Fruit fly (Drosophila melanogaster) whole organism, embryonic: Measurements from ENCODE around the gene CG13247.

Experiments used
- Atf-2 ChIP-seq: fragments of 200-800 bp; sonication (Bioruptor generic); optimal IDR thresholded peaks from 2 replicates; lab custom pipeline; 2016; ENCODE audit warnings: missing biosample characterization, missing genetic modification characterization
- CG10274 ChIP-seq: fragments of 200-800 bp; sonication (Bioruptor generic); optimal IDR thresholded peaks from 3 replicates; lab custom pipeline; 2017; ENCODE audit warnings: missing biosample characterization, mild to moderate bottlenecking, missing genetic modification characterization
- CG10321 ChIP-seq: fragments of 200-800 bp; sonication (Bioruptor generic); IDR thresholded peaks from 2 replicates; pipeline ENCODE4 v1.3.6; 2022; ENCODE audit warnings: missing biosample characterization, missing genetic modification characterization
- CG11456 ChIP-seq: fragments of 200-800 bp; sonication (Bioruptor generic); IDR thresholded peaks from 3 replicates; pipeline ENCODE4 v1.3.6; 2022; ENCODE audit warnings: missing biosample characterization, missing genetic modification characterization
- CG11695 ChIP-seq: fragments of 200-800 bp; sonication (Bioruptor generic); IDR thresholded peaks from 3 replicates; pipeline ENCODE4 v1.3.6; 2022; ENCODE audit warnings: missing biosample characterization, missing genetic modification characterization
- CG12155 ChIP-seq: fragments of 200-800 bp; sonication (Bioruptor generic); optimal IDR thresholded peaks from 3 replicates; lab custom pipeline; 2016; ENCODE audit warnings: missing biosample characterization, missing genetic modification characterization
- CG12236 ChIP-seq: fragments of 200-800 bp; sonication (Bioruptor generic); optimal IDR thresholded peaks from 2 replicates; lab custom pipeline; 2016; ENCODE audit warnings: missing biosample characterization, missing genetic modification characterization
- CG14441 ChIP-seq: fragments of 200-800 bp; sonication (Bioruptor generic); IDR thresholded peaks from 2 replicates; pipeline ENCODE4 v1.3.6; 2022; ENCODE audit warnings: missing biosample characterization, missing genetic modification characterization
- CG1603 ChIP-seq: fragments of 200-800 bp; sonication (Bioruptor generic); optimal IDR thresholded peaks from 2 replicates; lab custom pipeline; 2019; ENCODE audit warnings: missing biosample characterization, mild to moderate bottlenecking, missing genetic modification characterization, moderate library complexity
- CG17359 ChIP-seq: fragments of 200-800 bp; sonication (Bioruptor generic); optimal IDR thresholded peaks from 3 replicates; lab custom pipeline; 2018; ENCODE audit warnings: missing biosample characterization, mild to moderate bottlenecking, missing genetic modification characterization, moderate library complexity
- CG17568 ChIP-seq: fragments of 200-800 bp; sonication (Bioruptor generic); optimal IDR thresholded peaks from 2 replicates; lab custom pipeline; 2018; ENCODE audit warnings: missing biosample characterization, mild to moderate bottlenecking, missing genetic modification characterization, moderate library complexity
- CG18599 ChIP-seq: fragments of 200-800 bp; sonication (Bioruptor generic); optimal IDR thresholded peaks from 3 replicates; lab custom pipeline; 2017; ENCODE audit warnings: missing biosample characterization, missing genetic modification characterization, mild to moderate bottlenecking, moderate library complexity, missing genetic modification reagents
- CG2202 ChIP-seq: fragments of 200-800 bp; sonication (Bioruptor generic); optimal IDR thresholded peaks from 2 replicates; lab custom pipeline; 2018; ENCODE audit warnings: missing biosample characterization, mild to moderate bottlenecking, missing genetic modification characterization
- CG30431 ChIP-seq: fragments of 200-800 bp; sonication (Bioruptor generic); optimal IDR thresholded peaks from 2 replicates; lab custom pipeline; 2017; ENCODE audit warnings: missing biosample characterization, missing genetic modification characterization
- CG32772 ChIP-seq: fragments of 200-800 bp; sonication (Bioruptor generic); IDR thresholded peaks from 2 replicates; pipeline ENCODE4 v1.3.6; 2022; ENCODE audit warnings: missing biosample characterization, missing genetic modification characterization
- CG4360 ChIP-seq: fragments of 200-800 bp; sonication (Bioruptor generic); IDR thresholded peaks from 2 replicates; pipeline ENCODE4 v1.3.6; 2022; ENCODE audit warnings: missing biosample characterization, missing genetic modification characterization
- CG5180 ChIP-seq: fragments of 200-800 bp; sonication (Bioruptor generic); optimal IDR thresholded peaks from 3 replicates; lab custom pipeline; 2017; ENCODE audit warnings: missing biosample characterization, missing genetic modification characterization, mild to moderate bottlenecking, moderate library complexity, missing genetic modification reagents
- CG7745 ChIP-seq: fragments of 200-800 bp; sonication (Bioruptor generic); optimal IDR thresholded peaks from 2 replicates; lab custom pipeline; 2018; ENCODE audit warnings: missing biosample characterization, mild to moderate bottlenecking, missing genetic modification characterization, moderate library complexity
- CG9437 ChIP-seq: fragments of 200-800 bp; sonication (Bioruptor generic); optimal IDR thresholded peaks from 2 replicates; lab custom pipeline; 2018; ENCODE audit warnings: missing biosample characterization, mild to moderate bottlenecking, missing genetic modification characterization
- CG9797 ChIP-seq: fragments of 200-800 bp; sonication (Bioruptor generic); optimal IDR thresholded peaks from 3 replicates; lab custom pipeline; 2018; ENCODE audit warnings: missing biosample characterization, mild to moderate bottlenecking, missing genetic modification characterization
- CG9932 ChIP-seq: fragments of 200-800 bp; sonication (Bioruptor generic); IDR thresholded peaks from 2 replicates; pipeline ENCODE4 v1.3.6; 2022; ENCODE audit warnings: missing biosample characterization, missing genetic modification characterization
- Hr39 ChIP-seq: fragments of >200 bp; optimal IDR thresholded peaks from 2 replicates; lab custom pipeline; 2017
- Meics ChIP-seq: fragments of 200-800 bp; sonication (Bioruptor generic); optimal IDR thresholded peaks from 2 replicates; lab custom pipeline; 2017; ENCODE audit warnings: missing biosample characterization, mild to moderate bottlenecking, missing genetic modification characterization
- NC2β ChIP-seq: fragments of 200-800 bp; sonication (Bioruptor generic); optimal IDR thresholded peaks from 2 replicates; lab custom pipeline; 2016; ENCODE audit warnings: missing biosample characterization, missing genetic modification characterization
- Oli ChIP-seq: fragments of 200-800 bp; sonication (Bioruptor generic); optimal IDR thresholded peaks from 2 replicates; lab custom pipeline; 2018; ENCODE audit warnings: missing biosample characterization, mild to moderate bottlenecking, missing genetic modification characterization, moderate library complexity
- Sox100B ChIP-seq: fragments of 200-800 bp; sonication (Bioruptor generic); optimal IDR thresholded peaks from 3 replicates; lab custom pipeline; 2018; ENCODE audit warnings: missing biosample characterization, mild to moderate bottlenecking, missing genetic modification characterization
- Trl ChIP-seq, 3 experiments: fragments of >200 bp in 2 of 3; fragments of 200-800 bp in 1 of 3; sonication (Bioruptor generic) in 1 of 3; optimal IDR thresholded peaks; 2 replicates in 1 of 3; 3 replicates in 2 of 3; lab custom pipeline; 2016 to 2017; ENCODE audit warnings: missing biosample characterization in 1 of 3, missing genetic modification characterization in 1 of 3
- Xrp1 ChIP-seq: fragments of 200-800 bp; sonication (Bioruptor generic); IDR thresholded peaks from 2 replicates; pipeline ENCODE4 v1.3.6; 2022; ENCODE audit warnings: missing biosample characterization, missing genetic modification characterization
- YL-1 ChIP-seq: fragments of 200-800 bp; sonication (Bioruptor generic); optimal IDR thresholded peaks from 3 replicates; lab custom pipeline; 2017; ENCODE audit warnings: missing biosample characterization, mild to moderate bottlenecking, missing genetic modification characterization
- amos ChIP-seq: fragments of 200-800 bp; sonication (Bioruptor generic); IDR thresholded peaks from 2 replicates; pipeline ENCODE4 v1.3.6; 2022; ENCODE audit warnings: missing biosample characterization, missing genetic modification characterization; ENCODE audit not compliant: partially characterized antibody
- ase ChIP-seq: fragments of 200-800 bp; sonication (Bioruptor generic); IDR thresholded peaks from 3 replicates; pipeline ENCODE4 v1.3.6; 2022; ENCODE audit warnings: missing biosample characterization, missing genetic modification characterization
- bbx ChIP-seq: fragments of 200-800 bp; sonication (Bioruptor generic); IDR thresholded peaks from 2 replicates; pipeline ENCODE4 v1.3.6; 2022; ENCODE audit warnings: missing biosample characterization, missing genetic modification characterization; ENCODE audit not compliant: partially characterized antibody
- bcd ChIP-seq: fragments of 200-800 bp; sonication (Bioruptor generic); optimal IDR thresholded peaks from 2 replicates; lab custom pipeline; 2017; ENCODE audit warnings: missing biosample characterization, mild to moderate bottlenecking, missing genetic modification characterization
- cas ChIP-seq: fragments of 200-800 bp; sonication (Bioruptor generic); IDR thresholded peaks from 2 replicates; pipeline ENCODE4 v1.3.6; 2022; ENCODE audit warnings: missing biosample characterization, missing genetic modification characterization
- ci ChIP-seq: fragments of 200-800 bp; sonication (Bioruptor generic); IDR thresholded peaks from 3 replicates; pipeline ENCODE4 v1.3.6; 2022; ENCODE audit warnings: missing biosample characterization, missing genetic modification characterization
- en ChIP-seq: fragments of 200-800 bp; sonication (Bioruptor generic); optimal IDR thresholded peaks from 2 replicates; lab custom pipeline; 2016; ENCODE audit warnings: missing biosample characterization, missing genetic modification characterization
- esg ChIP-seq: fragments of 200-800 bp; sonication (Bioruptor generic); conservative IDR thresholded peaks from 2 replicates; pipeline ENCODE4 v1.3.6; 2022; ENCODE audit warnings: missing biosample characterization, missing genetic modification characterization
- h ChIP-seq: fragments of >200 bp; optimal IDR thresholded peaks from 2 replicates; lab custom pipeline; 2017
- her ChIP-seq: fragments of 200-800 bp; sonication (Bioruptor generic); optimal IDR thresholded peaks from 2 replicates; lab custom pipeline; 2016; ENCODE audit warnings: missing biosample characterization, missing genetic modification characterization
- lbe ChIP-seq: fragments of 200-800 bp; sonication (Bioruptor generic); optimal IDR thresholded peaks from 2 replicates; lab custom pipeline; 2016; ENCODE audit warnings: missing biosample characterization, mild to moderate bottlenecking, missing genetic modification characterization
- mirr ChIP-seq: fragments of 200-800 bp; sonication (Bioruptor generic); optimal IDR thresholded peaks from 3 replicates; lab custom pipeline; 2018; ENCODE audit warnings: missing biosample characterization, mild to moderate bottlenecking, missing genetic modification characterization
- nom ChIP-seq: fragments of 200-800 bp; sonication (Bioruptor generic); optimal IDR thresholded peaks from 2 replicates; lab custom pipeline; 2017; ENCODE audit warnings: missing biosample characterization, missing genetic modification characterization, mild to moderate bottlenecking, moderate library complexity, missing genetic modification reagents
- org-1 ChIP-seq: fragments of 200-800 bp; sonication (Bioruptor generic); optimal IDR thresholded peaks from 2 replicates; lab custom pipeline; 2017; ENCODE audit warnings: missing biosample characterization, missing genetic modification characterization
- pzg ChIP-seq: fragments of 200-800 bp; sonication (Bioruptor generic); optimal IDR thresholded peaks from 3 replicates; lab custom pipeline; 2018; ENCODE audit warnings: missing biosample characterization, mild to moderate bottlenecking, missing genetic modification characterization, moderate library complexity
- sima ChIP-seq: fragments of 200-800 bp; sonication (Bioruptor generic); optimal IDR thresholded peaks from 2 replicates; lab custom pipeline; 2016; ENCODE audit warnings: missing biosample characterization, missing genetic modification characterization
- tio ChIP-seq: fragments of 200-800 bp; sonication (Bioruptor generic); optimal IDR thresholded peaks from 2 replicates; lab custom pipeline; 2017; ENCODE audit warnings: missing biosample characterization, missing genetic modification characterization, inconsistent platforms
- tna ChIP-seq: fragments of 200-800 bp; sonication (Bioruptor generic); IDR thresholded peaks from 2 replicates; pipeline ENCODE4 v1.3.6; 2022; ENCODE audit warnings: missing biosample characterization, missing genetic modification characterization; ENCODE audit not compliant: partially characterized antibody
- twi ChIP-seq: fragments of 200-800 bp; optimal IDR thresholded peaks from 2 replicates; lab custom pipeline; 2019; ENCODE audit warnings: missing biosample characterization, mild to moderate bottlenecking, missing genetic modification characterization, moderate library complexity
- wdn ChIP-seq: fragments of 200-800 bp; sonication (Bioruptor generic); IDR thresholded peaks from 2 replicates; pipeline ENCODE4 v1.3.6; 2022; ENCODE audit warnings: missing biosample characterization, missing genetic modification characterization
- yki ChIP-seq: fragments of >200 bp; optimal IDR thresholded peaks from 3 replicates; lab custom pipeline; 2018
- zen2 ChIP-seq: fragments of 200-800 bp; sonication (Bioruptor generic); IDR thresholded peaks from 3 replicates; pipeline ENCODE4 v1.3.6; 2022; ENCODE audit warnings: missing biosample characterization, missing genetic modification characterization; ENCODE audit not compliant: partially characterized antibody

CG13247 gene

DNA sequence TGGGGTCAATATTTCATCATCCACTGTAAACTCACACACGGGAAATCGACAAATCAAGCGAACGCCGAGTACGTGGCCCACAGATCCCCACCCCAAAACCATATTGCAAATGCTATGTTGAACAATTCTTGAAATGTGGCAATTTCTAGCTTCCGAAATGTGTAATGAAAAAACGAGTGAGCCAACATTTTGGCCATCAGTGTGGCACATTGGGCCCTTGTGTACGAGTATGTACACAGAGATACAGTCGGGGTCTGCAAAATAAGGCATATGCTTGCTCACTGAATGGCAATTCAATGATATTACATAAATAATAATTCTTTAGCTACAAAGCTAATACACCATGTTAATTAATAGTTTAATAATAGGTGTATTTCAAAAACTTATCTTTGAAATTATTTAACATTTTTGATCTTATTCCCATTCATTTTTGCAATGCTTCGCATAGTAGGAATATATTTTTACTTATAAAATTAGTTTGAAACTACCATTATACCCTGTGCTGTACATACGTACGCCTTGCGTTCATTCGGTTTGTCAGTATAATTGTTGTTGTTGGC, 29.5 kb downstream of the CG13247 start (continued):
- peak; percentile 78 for TF ChIP-seq cas (GFP tag; lab: Robert Waterston, UW)
- peak; percentile 49 for TF ChIP-seq CG10274 (GFP tag; lab: Kevin White, UChicago)
- no peak for TF ChIP-seq CG7745
- peak; percentile 91 for TF ChIP-seq Sox100B
- TF ChIP-seq wdn (GFP tag; lab: Robert Waterston, UW), result peak; percentile 83
- TF ChIP-seq h (lab: Kevin White, UChicago), result no peak
- TF ChIP-seq CG9797 (GFP tag; lab: Kevin White, UChicago), result no peak
- TF ChIP-seq ci (GFP tag; lab: Robert Waterston, UW), result peak; percentile 76
- peak; percentile 88 for TF ChIP-seq CG18599 (GFP tag; lab: Kevin White, UChicago)
- TF ChIP-seq Oli (tag; lab: Kevin White, UChicago), result peak; percentile 90
- peak; percentile 67 for TF ChIP-seq twi (tag; lab: Kevin White, UChicago)
- TF ChIP-seq CG10321, result peak; percentile 54; the same call in 1 of the 2 replicates
- TF ChIP-seq CG32772 (GFP tag; lab: Robert Waterston, UW), result peak; percentile 66
- TF ChIP-seq Trl (optimal IDR thresholded peaks at IDR 0.05; lab: Kevin White, UChicago), result no peak
- peak; percentile 76 for TF ChIP-seq Trl (GFP tag; optimal IDR thresholded peaks at IDR 0.05; lab: Kevin White, UChicago)
- TF ChIP-seq YL-1, result peak; percentile 47
- TF ChIP-seq Hr39 (lab: Kevin White, UChicago), result no peak
- no peak for TF ChIP-seq zen2 (GFP tag; lab: Robert Waterston, UW)
- peak; percentile 51 for TF ChIP-seq mirr (GFP tag; lab: Kevin White, UChicago)
- peak; percentile 90 for TF ChIP-seq CG9932 (GFP tag; lab: Robert Waterston, UW)
- peak; percentile 80 for TF ChIP-seq CG5180 (GFP tag; lab: Kevin White, UChicago)
- TF ChIP-seq Atf-2, result peak; percentile 81
- peak; percentile 93 for TF ChIP-seq CG17359 (tag; lab: Kevin White, UChicago)
- no peak for TF ChIP-seq CG4360 (GFP tag; lab: Robert Waterston, UW)
- TF ChIP-seq CG11695 (GFP tag; lab: Robert Waterston, UW), result peak; percentile 91
- peak; percentile 78 for TF ChIP-seq CG30431 (GFP tag; lab: Kevin White, UChicago)
- peak; percentile 76; the same call in 2 of the 3 replicates for TF ChIP-seq ase (GFP tag; lab: Robert Waterston, UW)
- peak; percentile 87 for TF ChIP-seq bcd (GFP tag; lab: Kevin White, UChicago)
- TF ChIP-seq amos (GFP tag; lab: Robert Waterston, UW), result no peak
- TF ChIP-seq tio (GFP tag; lab: Kevin White, UChicago), result peak; percentile 91
- peak; percentile 85 for TF ChIP-seq CG9437 (GFP tag; lab: Kevin White, UChicago)
- peak; percentile 81 for TF ChIP-seq lbe (GFP tag; lab: Kevin White, UChicago)
- peak; percentile 82 for TF ChIP-seq org-1 (GFP tag; lab: Kevin White, UChicago)
- TF ChIP-seq CG11456 (GFP tag; lab: Robert Waterston, UW), result peak; percentile 83; the same call in 2 of the 3 replicates
- peak; percentile 57 for TF ChIP-seq en (GFP tag; lab: Kevin White, UChicago)
- no peak for TF ChIP-seq tna (GFP tag; lab: Robert Waterston, UW)
- TF ChIP-seq nom (GFP tag; lab: Kevin White, UChicago), result peak; percentile 78
- peak; percentile 63 for TF ChIP-seq CG2202
- peak; percentile 86 for TF ChIP-seq Xrp1 (GFP tag; lab: Robert Waterston, UW)
- TF ChIP-seq esg (GFP tag; lab: Robert Waterston, UW), result peak; percentile 72
- no peak for TF ChIP-seq bbx
- TF ChIP-seq CG12155 (GFP tag; lab: Kevin White, UChicago), result peak; percentile 85
- TF ChIP-seq sima (GFP tag; lab: Kevin White, UChicago), result peak; percentile 49
- TF ChIP-seq CG12236 (GFP tag; lab: Kevin White, UChicago), result peak; percentile 15
- peak; percentile 73 for TF ChIP-seq CG1603
- peak; percentile 73 for TF ChIP-seq NC2β (GFP tag; lab: Kevin White, UChicago)
- peak; percentile 83 for TF ChIP-seq CG17568
- peak; percentile 77 for TF ChIP-seq her (GFP tag; lab: Kevin White, UChicago)
- peak; percentile 2 for TF ChIP-seq pzg (GFP tag; lab: Kevin White, UChicago)
- TF ChIP-seq Meics (GFP tag; lab: Kevin White, UChicago), result peak; percentile 89
- TF ChIP-seq CG14441 (GFP tag; lab: Robert Waterston, UW), result peak; percentile 81
- TF ChIP-seq yki (lab: Kevin White, UChicago), result no peak
